Worm (Caenorhabditis elegans): Measurements from ENCODE around the gene bgal-2.

The bgal-2 gene

ce11 chrX:6822552-6822951 is 38.3 kb downstream of the bgal-2 start (continued):
- TF ChIP-seq ets-5 (GFP tag; IDR thresholded peaks at IDR 0.05): no peak
- TF ChIP-seq pax-3 (tag; optimal IDR thresholded peaks at IDR 0.05): no peak
- no peak for TF ChIP-seq nhr-11 (tag; optimal IDR thresholded peaks at IDR 0.05)
- TF ChIP-seq nhr-47 (tag; optimal IDR thresholded peaks at IDR 0.05): no peak
- TF ChIP-seq mef-2 (tag; optimal IDR thresholded peaks at IDR 0.05): no peak
- no peak for TF ChIP-seq nhr-85 (tag)

DNA sequence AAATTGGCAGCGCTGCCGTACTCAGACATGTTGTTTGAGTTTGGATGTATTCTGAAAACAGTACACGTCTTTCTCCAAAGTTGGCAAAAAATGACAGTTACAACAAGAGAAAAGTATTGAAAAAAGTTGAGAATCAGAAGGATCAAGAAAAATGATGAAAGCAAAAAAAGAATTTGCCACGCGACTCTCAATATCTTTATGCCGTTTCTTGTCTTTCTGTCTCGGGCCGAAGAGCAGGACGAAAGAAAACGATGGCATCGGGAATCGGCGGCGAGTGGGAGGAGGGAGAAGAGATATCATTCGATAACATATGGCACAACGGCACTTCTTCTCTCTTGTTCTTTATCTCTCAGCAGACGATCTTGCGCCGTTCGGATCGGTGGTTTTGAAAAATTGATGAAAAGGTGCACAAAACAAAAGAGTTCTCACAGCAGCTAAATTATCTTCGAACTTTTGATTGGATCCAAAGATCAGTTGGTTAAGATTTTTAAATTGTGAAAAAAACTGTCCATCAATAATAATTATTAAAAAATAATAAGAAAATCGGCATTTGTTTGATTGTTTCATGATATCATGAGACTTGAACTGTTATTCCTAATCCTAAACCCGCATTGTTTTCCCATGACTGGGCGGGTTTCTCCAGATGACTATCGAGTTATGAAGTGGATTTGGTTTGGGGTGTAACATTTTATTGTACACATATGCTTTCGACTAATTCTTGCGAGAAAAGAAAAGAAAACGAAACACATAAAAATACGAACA is 39.2 kb downstream of the bgal-2 start, which contains the start of gene gei-15:
TSS of gene gei-15 (minus strand) at position 51 of the 762 bp plus-strand sequence.
- TF ChIP-seq hlh-4 (tag; optimal IDR thresholded peaks at IDR 0.05): no peak
- TF ChIP-seq dsc-1 (tag; optimal IDR thresholded peaks at IDR 0.05): peak; percentile 52
- no peak for TF ChIP-seq zag-1 (tag; optimal IDR thresholded peaks at IDR 0.05)
- no peak for TF ChIP-seq hlh-17 (GFP tag; optimal IDR thresholded peaks at IDR 0.05; ENCODE audit: borderline replicate concordance)
- peak; percentile 52 for TF ChIP-seq lin-14 (GFP tag; optimal IDR thresholded peaks at IDR 0.05)
- TF ChIP-seq lir-3 (tag; optimal IDR thresholded peaks at IDR 0.05; ENCODE audit: poor library complexity): no peak
- peak; percentile 22 for TF ChIP-seq nhr-71 (tag; optimal IDR thresholded peaks at IDR 0.05)
- TF ChIP-seq nhr-20 (tag; optimal IDR thresholded peaks at IDR 0.05): no peak
- TF ChIP-seq efl-3 (GFP tag; optimal IDR thresholded peaks at IDR 0.05): no peak
- peak; percentile 90 for TF ChIP-seq pag-3 (tag; optimal IDR thresholded peaks at IDR 0.05; ENCODE audit: borderline replicate concordance, insufficient read depth)
- TF ChIP-seq ceh-8 (GFP tag; optimal IDR thresholded peaks at IDR 0.05): no peak
- TF ChIP-seq snu-23 (GFP tag; optimal IDR thresholded peaks at IDR 0.05): peak; percentile 23
- TF ChIP-seq rnt-1 (tag; optimal IDR thresholded peaks at IDR 0.05): peak; percentile 52

DNA sequence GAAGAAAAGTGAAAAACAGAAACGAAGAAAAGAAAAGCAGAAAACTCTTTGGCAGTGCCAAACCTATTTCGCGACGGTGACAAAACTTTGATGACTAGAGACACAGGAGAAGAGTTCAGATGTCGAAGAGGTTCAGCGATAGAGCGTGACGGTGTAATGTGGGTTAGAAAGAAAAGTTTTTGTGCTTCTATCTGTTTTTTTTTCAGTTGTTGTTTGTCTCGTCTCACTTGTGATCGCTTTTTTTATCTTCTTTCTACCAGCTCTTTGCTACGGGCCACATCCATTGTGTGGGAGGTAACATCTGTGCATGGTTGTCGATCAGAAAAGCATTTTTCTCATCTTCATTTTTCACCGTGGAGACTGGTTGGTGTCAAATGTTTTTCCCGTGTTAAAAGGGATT is 41.6 kb downstream of the bgal-2 start, which contains the start of gene F41B4.1:
TSS of gene F41B4.1 (minus strand) at position 23 of the 400 bp plus-strand sequence.
- peak; percentile 89 for TF ChIP-seq lin-14 (GFP tag; optimal IDR thresholded peaks at IDR 0.05)
- peak; percentile 35 for TF ChIP-seq nhr-20 (tag; optimal IDR thresholded peaks at IDR 0.05)
- TF ChIP-seq dsc-1 (tag; optimal IDR thresholded peaks at IDR 0.05): peak; percentile 87
- peak in 1 of 2 experiments; percentile 37 for TF ChIP-seq mdl-1 (tag; optimal IDR thresholded peaks at IDR 0.05)
- peak; percentile 67 for TF ChIP-seq snu-23 (GFP tag; optimal IDR thresholded peaks at IDR 0.05)
- no peak for TF ChIP-seq mep-1 (tag; optimal IDR thresholded peaks at IDR 0.05)
- TF ChIP-seq lir-3 (tag; optimal IDR thresholded peaks at IDR 0.05; ENCODE audit: poor library complexity): no peak
- peak; percentile 66 for TF ChIP-seq unc-130 (tag; optimal IDR thresholded peaks at IDR 0.05)
- TF ChIP-seq F16B12.6 (tag; optimal IDR thresholded peaks at IDR 0.05): no peak
- peak; percentile 39 for TF ChIP-seq fkh-4 (tag; optimal IDR thresholded peaks at IDR 0.05; ENCODE audit: borderline replicate concordance)
- TF ChIP-seq mef-2 (tag; optimal IDR thresholded peaks at IDR 0.05): peak; percentile 63
- peak; percentile 21 for TF ChIP-seq tbx-2 (tag; optimal IDR thresholded peaks at IDR 0.05)
- TF ChIP-seq nhr-71 (tag; optimal IDR thresholded peaks at IDR 0.05): peak; percentile 84
- no peak for TF ChIP-seq snpc-4 (tag; optimal IDR thresholded peaks at IDR 0.05)
- TF ChIP-seq lin-39 (tag; optimal IDR thresholded peaks at IDR 0.05): peak; percentile 40
- TF ChIP-seq nhr-19 (GFP tag; conservative IDR thresholded peaks at IDR 0.05): peak; percentile 59
- TF ChIP-seq pag-3 (tag; optimal IDR thresholded peaks at IDR 0.05; ENCODE audit: borderline replicate concordance, insufficient read depth): peak; percentile 94
- peak; percentile 74 for TF ChIP-seq rnt-1 (tag; optimal IDR thresholded peaks at IDR 0.05)
- peak; percentile 21 to 61 for TF ChIP-seq lsy-2 (tag; optimal IDR thresholded peaks at IDR 0.05)

DNA sequence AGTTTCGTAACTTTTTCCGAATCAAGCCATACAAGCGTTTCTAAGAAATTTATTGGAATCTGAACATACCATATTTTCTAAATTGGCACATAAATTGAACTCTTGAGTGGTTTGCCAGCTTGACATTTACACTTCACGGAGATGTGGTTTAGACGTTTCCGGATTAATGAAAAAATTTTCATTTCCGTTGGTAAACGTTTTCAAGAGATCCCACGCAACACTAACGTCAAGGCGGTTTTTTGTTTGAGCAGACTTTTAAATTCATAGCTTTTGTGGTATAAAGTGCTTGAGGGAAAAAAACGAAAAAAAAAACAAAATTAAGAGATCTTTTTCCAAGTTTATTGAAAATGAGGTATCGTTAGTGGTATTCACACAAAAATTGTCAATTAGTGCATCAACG is 51.0 kb downstream of the bgal-2 start, which contains the start of gene F41B4.2:
TSS of gene F41B4.2 (minus strand) at position 101 of the 400 bp plus-strand sequence.
- no peak for TF ChIP-seq lin-15B (tag; optimal IDR thresholded peaks at IDR 0.05)
- TF ChIP-seq irx-1 (tag; optimal IDR thresholded peaks at IDR 0.05): no peak
- TF ChIP-seq ztf-11 (tag; optimal IDR thresholded peaks at IDR 0.05): no peak
- no peak for TF ChIP-seq efl-1 (optimal IDR thresholded peaks at IDR 0.05)
- no peak for TF ChIP-seq efl-1 (GFP tag; optimal IDR thresholded peaks at IDR 0.05 in 1 of 2)
- no peak for TF ChIP-seq nhr-85 (tag)
- no peak for TF ChIP-seq ztf-4 (tag; optimal IDR thresholded peaks at IDR 0.05)
- no peak for TF ChIP-seq sptf-1 (tag; optimal IDR thresholded peaks at IDR 0.05)
- TF ChIP-seq dsc-1 (tag; optimal IDR thresholded peaks at IDR 0.05): no peak
- TF ChIP-seq ceh-90 (tag; optimal IDR thresholded peaks at IDR 0.05): no peak
- no peak for TF ChIP-seq pax-3 (tag; optimal IDR thresholded peaks at IDR 0.05)
- TF ChIP-seq nhr-77 (tag; optimal IDR thresholded peaks at IDR 0.05): no peak
- no peak for TF ChIP-seq lin-39 (tag; optimal IDR thresholded peaks at IDR 0.05)
- no peak for TF ChIP-seq lir-3 (tag; optimal IDR thresholded peaks at IDR 0.05; ENCODE audit: poor library complexity)
- TF ChIP-seq egl-27 (tag; optimal IDR thresholded peaks at IDR 0.05): no peak
- no peak for TF ChIP-seq fos-1 (tag; optimal IDR thresholded peaks at IDR 0.05)
- no peak for TF ChIP-seq sox-4 (tag; optimal IDR thresholded peaks at IDR 0.05)
- no peak for TF ChIP-seq nhr-20 (tag; optimal IDR thresholded peaks at IDR 0.05)
- TF ChIP-seq nhr-11 (tag; optimal IDR thresholded peaks at IDR 0.05): no peak
- TF ChIP-seq C34B4.2 (tag; optimal IDR thresholded peaks at IDR 0.05): no peak

Data from whole organism, L1 larva.